Fruit fly (Drosophila melanogaster): Measurements from ENCODE around the gene CG12025.

Gene CG12025

DNA sequence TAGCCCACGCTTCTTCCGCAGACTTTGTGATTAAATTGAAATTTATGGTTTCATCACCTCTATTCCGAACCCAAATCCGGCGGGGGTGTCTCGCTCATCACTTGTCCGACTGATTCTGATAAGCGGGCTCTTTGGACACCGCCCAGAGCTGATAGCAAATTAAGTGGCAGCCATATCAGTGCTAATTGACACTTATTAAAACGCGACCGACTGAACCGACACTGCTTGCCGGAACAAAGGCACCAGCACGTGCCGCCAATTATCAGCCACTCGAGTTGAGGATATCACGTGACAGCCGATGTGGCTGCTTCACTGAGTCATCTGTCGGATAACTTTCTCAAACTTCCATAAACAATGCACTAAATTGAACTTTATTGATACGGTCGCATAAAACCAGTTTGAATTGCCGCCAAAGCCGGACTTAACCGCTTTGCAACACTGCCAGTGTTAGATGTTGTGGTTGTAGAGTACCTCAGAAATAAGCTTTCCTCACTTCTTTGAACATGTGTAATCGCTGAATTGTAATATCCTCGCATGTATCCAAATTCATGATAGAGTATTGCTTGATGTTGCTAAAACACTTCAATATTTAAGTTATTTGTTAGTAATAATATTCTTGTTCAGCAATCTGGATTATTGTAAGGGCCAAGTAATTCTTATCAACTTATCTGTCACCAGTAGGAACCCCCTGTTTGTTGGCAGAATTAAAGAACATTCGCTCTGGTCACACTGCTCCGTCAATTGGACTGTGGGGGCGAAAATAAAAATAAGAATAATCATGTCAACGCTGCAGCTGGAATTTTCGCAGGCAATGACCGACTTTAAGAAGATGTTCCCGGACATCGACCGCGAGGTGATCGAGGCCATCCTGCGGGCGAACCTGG, 8.5 kb upstream of the CG12025 start, which contains the start of gene CG12024 (continued):
- no peak for TF ChIP-seq wor (GFP tag; IDR thresholded peaks at IDR 0.05)
- no peak for TF ChIP-seq CG5245 (GFP tag; optimal IDR thresholded peaks at IDR 0.05)
- TF ChIP-seq CG2116 (GFP tag; optimal IDR thresholded peaks at IDR 0.05) = peak; percentile 71
- TF ChIP-seq Pdp1 (GFP tag; optimal IDR thresholded peaks at IDR 0.05) = peak; percentile 71 to 79
- peak; percentile 53 for TF ChIP-seq CG12104 (GFP tag; optimal IDR thresholded peaks at IDR 0.05)
- TF ChIP-seq Hmr (GFP tag; optimal IDR thresholded peaks at IDR 0.05) = peak; percentile 58
- no peak for TF ChIP-seq CG8359 (GFP tag; optimal IDR thresholded peaks at IDR 0.05; ENCODE audit: borderline replicate concordance)
- TF ChIP-seq crol (GFP tag; IDR thresholded peaks at IDR 0.05) = no peak
- peak; percentile 66 for TF ChIP-seq CG33557 (GFP tag; optimal IDR thresholded peaks at IDR 0.05)
- no peak for TF ChIP-seq Doc3 (GFP tag; IDR thresholded peaks at IDR 0.05; ENCODE audit: partially characterized antibody)
- no peak for TF ChIP-seq CG6791 (GFP tag; IDR thresholded peaks at IDR 0.05; ENCODE audit: partially characterized antibody)
- no peak for TF ChIP-seq CG11696 (GFP tag; IDR thresholded peaks at IDR 0.05)
- TF ChIP-seq Opbp (GFP tag; IDR thresholded peaks at IDR 0.05; ENCODE audit: partially characterized antibody) = no peak
- peak; percentile 64; the same call in 2 of the 3 replicates for TF ChIP-seq CG34422 (GFP tag; IDR thresholded peaks at IDR 0.05)
- TF ChIP-seq tgo (GFP tag; IDR thresholded peaks at IDR 0.05) = peak; percentile 56; the same call in 2 of the 3 replicates
- TF ChIP-seq dati (GFP tag; IDR thresholded peaks at IDR 0.05) = no peak
- TF ChIP-seq CG18619 (GFP tag; optimal IDR thresholded peaks at IDR 0.05) = peak; percentile 69
- peak in 2 of 3 experiments; percentile 62 to 90 for TF ChIP-seq lola (GFP tag; optimal IDR thresholded peaks at IDR 0.05)
- peak; percentile 62 for TF ChIP-seq Dad (GFP tag; optimal IDR thresholded peaks at IDR 0.05)
- peak; percentile 93 for TF ChIP-seq CG10267 (tag; optimal IDR thresholded peaks at IDR 0.05)
- TF ChIP-seq CG18011 (GFP tag; optimal IDR thresholded peaks at IDR 0.05) = peak; percentile 63
- TF ChIP-seq zen (tag; optimal IDR thresholded peaks at IDR 0.05) = peak; percentile 47
- TF ChIP-seq CG18599 (GFP tag; optimal IDR thresholded peaks at IDR 0.05) = peak; percentile 65
- peak; percentile 64 for TF ChIP-seq YL-1 (GFP tag; optimal IDR thresholded peaks at IDR 0.05)
- peak; percentile 26 for TF ChIP-seq CG3838 (GFP tag; optimal IDR thresholded peaks at IDR 0.05)
- peak; percentile 68 for TF ChIP-seq Oli (tag; optimal IDR thresholded peaks at IDR 0.05)
- peak; percentile 39 for TF ChIP-seq CG3065 (GFP tag; optimal IDR thresholded peaks at IDR 0.05)
- TF ChIP-seq Scr (GFP tag; IDR thresholded peaks at IDR 0.05; ENCODE audit: partially characterized antibody) = peak; percentile 33; the same call in 1 of the 2 replicates
- peak; percentile 45 for TF ChIP-seq Mes4 (GFP tag; optimal IDR thresholded peaks at IDR 0.05)
- no peak for TF ChIP-seq CG34376 (GFP tag; optimal IDR thresholded peaks at IDR 0.05)
- TF ChIP-seq ems (GFP tag; optimal IDR thresholded peaks at IDR 0.05) = peak; percentile 61
- peak; percentile 80 for TF ChIP-seq hkb (optimal IDR thresholded peaks at IDR 0.05)
- TF ChIP-seq hkb (GFP tag; IDR thresholded peaks at IDR 0.05) = peak; percentile 47; the same call in 1 of the 2 replicates
- no peak for TF ChIP-seq Asciz (GFP tag; optimal IDR thresholded peaks at IDR 0.05)
- TF ChIP-seq Rfx (GFP tag; IDR thresholded peaks at IDR 0.05) = peak; percentile 77
- peak; percentile 75 for TF ChIP-seq lab (GFP tag; optimal IDR thresholded peaks at IDR 0.05)
- TF ChIP-seq jing (GFP tag; optimal IDR thresholded peaks at IDR 0.05) = peak; percentile 43
- peak; percentile 92 for TF ChIP-seq row (GFP tag; IDR thresholded peaks at IDR 0.05)
- TF ChIP-seq Trl (optimal IDR thresholded peaks at IDR 0.05) = peak in 1 of 2 experiments; percentile 11
- peak; percentile 76 for TF ChIP-seq Trl (GFP tag; optimal IDR thresholded peaks at IDR 0.05)
- TF ChIP-seq ham (GFP tag; IDR thresholded peaks at IDR 0.05) = no peak
- peak; percentile 62 for TF ChIP-seq CG31224 (GFP tag; IDR thresholded peaks at IDR 0.05)
- TF ChIP-seq pfk (GFP tag; optimal IDR thresholded peaks at IDR 0.05) = no peak
- TF ChIP-seq Hr3 (GFP tag; optimal IDR thresholded peaks at IDR 0.05) = peak; percentile 78
- TF ChIP-seq Xbp1 (GFP tag; optimal IDR thresholded peaks at IDR 0.05) = peak; percentile 82
- TF ChIP-seq dimm (GFP tag; IDR thresholded peaks at IDR 0.05) = no peak
- TF ChIP-seq CG6175 (GFP tag; IDR thresholded peaks at IDR 0.05) = no peak
- TF ChIP-seq CG12942 (GFP tag; optimal IDR thresholded peaks at IDR 0.05) = peak; percentile 68
